Fruit fly (Drosophila melanogaster) whole organism, embryonic: Measurements from ENCODE around the gene CG16953.

Experiments used
- Aef1 ChIP-seq: fragments of 200-800 bp; sonication (Bioruptor generic); IDR thresholded peaks from 3 replicates; pipeline ENCODE4 v1.3.6; 2022; ENCODE audit warnings: missing biosample characterization, missing genetic modification characterization
- Antp ChIP-seq: fragments of 200-800 bp; sonication (Bioruptor generic); optimal IDR thresholded peaks from 3 replicates; lab custom pipeline; 2016; ENCODE audit warnings: missing biosample characterization, missing genetic modification characterization
- BEAF-32 ChIP-seq: fragments of 200-800 bp; sonication (Bioruptor generic); optimal IDR thresholded peaks from 3 replicates; lab custom pipeline; 2017; ENCODE audit warnings: missing biosample characterization, missing genetic modification characterization, mild to moderate bottlenecking, moderate library complexity, missing genetic modification reagents
- CG10147 ChIP-seq: fragments of 200-800 bp; sonication (Bioruptor generic); optimal IDR thresholded peaks from 2 replicates; lab custom pipeline; 2019; ENCODE audit warnings: missing biosample characterization, mild to moderate bottlenecking, missing genetic modification characterization, moderate library complexity
- CG1024 ChIP-seq: fragments of 200-800 bp; sonication (Bioruptor generic); IDR thresholded peaks from 2 replicates; pipeline ENCODE4 v1.3.6; 2022; ENCODE audit warnings: missing biosample characterization, missing genetic modification characterization
- CG10366 ChIP-seq: fragments of 200-800 bp; sonication (Bioruptor generic); IDR thresholded peaks from 2 replicates; pipeline ENCODE4 v1.3.6; 2022; ENCODE audit warnings: missing biosample characterization, missing genetic modification characterization
- CG10979 ChIP-seq: fragments of 200-800 bp; sonication (Bioruptor generic); optimal IDR thresholded peaks from 2 replicates; lab custom pipeline; 2018; ENCODE audit warnings: missing biosample characterization, mild to moderate bottlenecking, missing genetic modification characterization, moderate library complexity
- CG11247 ChIP-seq: fragments of 200-800 bp; sonication (Bioruptor generic); IDR thresholded peaks from 2 replicates; pipeline ENCODE4 v1.3.6; 2022; ENCODE audit warnings: missing biosample characterization, missing genetic modification characterization
- CG11504 ChIP-seq: fragments of 200-800 bp; sonication (Bioruptor generic); optimal IDR thresholded peaks from 3 replicates; lab custom pipeline; 2019; ENCODE audit warnings: missing biosample characterization, mild to moderate bottlenecking, missing genetic modification characterization, moderate library complexity
- CG1602 ChIP-seq: fragments of 200-800 bp; sonication (Bioruptor generic); optimal IDR thresholded peaks from 3 replicates; lab custom pipeline; 2016; ENCODE audit warnings: missing biosample characterization, missing genetic modification characterization
- CG17328 ChIP-seq: fragments of 200-800 bp; sonication (Bioruptor generic); IDR thresholded peaks from 2 replicates; pipeline ENCODE4 v1.3.6; 2022; ENCODE audit warnings: missing biosample characterization, missing genetic modification characterization
- CG30020 ChIP-seq: fragments of 200-800 bp; optimal IDR thresholded peaks from 2 replicates; lab custom pipeline; 2019; ENCODE audit warnings: missing biosample characterization, mild to moderate bottlenecking, missing genetic modification characterization, moderate library complexity
- CG3847 ChIP-seq: fragments of 200-800 bp; sonication (Bioruptor generic); IDR thresholded peaks from 2 replicates; pipeline ENCODE4 v1.3.6; 2022; ENCODE audit warnings: missing biosample characterization, missing genetic modification characterization
- CG4707 ChIP-seq: fragments of 200-800 bp; sonication (Bioruptor generic); optimal IDR thresholded peaks from 2 replicates; lab custom pipeline; 2018; ENCODE audit warnings: missing biosample characterization, mild to moderate bottlenecking, missing genetic modification characterization, moderate library complexity
- CG6272 ChIP-seq: fragments of 200-800 bp; sonication (Bioruptor generic); IDR thresholded peaks from 2 replicates; pipeline ENCODE4 v1.3.6; 2022; ENCODE audit warnings: missing biosample characterization, missing genetic modification characterization
- CG8281 ChIP-seq: fragments of 200-800 bp; sonication (Bioruptor generic); optimal IDR thresholded peaks from 2 replicates; lab custom pipeline; 2018; ENCODE audit warnings: missing biosample characterization, mild to moderate bottlenecking, missing genetic modification characterization, moderate library complexity
- CG9215 ChIP-seq: fragments of 200-800 bp; sonication (Bioruptor generic); IDR thresholded peaks from 2 replicates; pipeline ENCODE4 v1.3.6; 2022; ENCODE audit warnings: missing biosample characterization, missing genetic modification characterization
- CHES-1-like ChIP-seq: fragments of 200-800 bp; sonication (Bioruptor generic); optimal IDR thresholded peaks from 2 replicates; lab custom pipeline; 2016; ENCODE audit warnings: missing biosample characterization, missing genetic modification characterization
- Dll ChIP-seq: fragments of 200-800 bp; sonication (Bioruptor generic); IDR thresholded peaks from 4 replicates; pipeline ENCODE4 v1.3.6; 2022; ENCODE audit warnings: missing biosample characterization, missing genetic modification characterization; ENCODE audit not compliant: partially characterized antibody
- Doc2 ChIP-seq: fragments of 200-800 bp; sonication (Bioruptor generic); IDR thresholded peaks from 2 replicates; pipeline ENCODE4 v1.3.6; 2022; ENCODE audit warnings: missing biosample characterization, missing genetic modification characterization
- E2f2 ChIP-seq: fragments of 200-800 bp; sonication (Bioruptor generic); IDR thresholded peaks from 2 replicates; pipeline ENCODE4 v1.3.6; 2022; ENCODE audit warnings: missing biosample characterization, missing genetic modification characterization
- Fer3 ChIP-seq: fragments of 200-800 bp; sonication (Bioruptor generic); optimal IDR thresholded peaks from 2 replicates; lab custom pipeline; 2018; ENCODE audit warnings: missing biosample characterization, mild to moderate bottlenecking, missing genetic modification characterization, moderate library complexity
- H2.0 ChIP-seq: fragments of 200-800 bp; sonication (Bioruptor generic); IDR thresholded peaks from 2 replicates; pipeline ENCODE4 v1.3.6; 2022; ENCODE audit warnings: missing biosample characterization, missing genetic modification characterization
- Hr51 ChIP-seq, 2 experiments: fragments of 200-800 bp; sonication (Bioruptor generic); optimal IDR thresholded peaks; 2 replicates in 1 of 2; 3 replicates in 1 of 2; lab custom pipeline; 2016 to 2018; ENCODE audit warnings: missing biosample characterization in 2 of 2, missing genetic modification characterization in 2 of 2, mild to moderate bottlenecking in 1 of 2, moderate library complexity in 1 of 2
- Mes4 ChIP-seq: fragments of 200-800 bp; sonication (Bioruptor generic); optimal IDR thresholded peaks from 2 replicates; lab custom pipeline; 2016; ENCODE audit warnings: missing biosample characterization, missing genetic modification characterization
- NK7.1 ChIP-seq: fragments of 200-800 bp; sonication (Bioruptor generic); optimal IDR thresholded peaks from 3 replicates; lab custom pipeline; 2016; ENCODE audit warnings: missing biosample characterization, missing genetic modification characterization
- Pdp1 ChIP-seq, 2 experiments: fragments of 200-800 bp; sonication (Bioruptor generic); optimal IDR thresholded peaks; 3 replicates each; lab custom pipeline; 2016; ENCODE audit warnings: missing biosample characterization in 2 of 2, missing genetic modification characterization in 2 of 2, mild to moderate bottlenecking in 1 of 2, moderate library complexity in 1 of 2
- Ssrp ChIP-seq: fragments of 200-800 bp; sonication (Bioruptor generic); optimal IDR thresholded peaks from 2 replicates; lab custom pipeline; 2018; ENCODE audit warnings: missing biosample characterization, mild to moderate bottlenecking, missing genetic modification characterization, moderate library complexity
- Stat92E ChIP-seq, 3 experiments: fragments of >200 bp in 2 of 3; fragments of 200-800 bp in 1 of 3; sonication (Bioruptor generic) in 1 of 3; optimal IDR thresholded peaks; 2 replicates each; lab custom pipeline; 2017 to 2019; ENCODE audit warnings: missing biosample characterization in 3 of 3, missing genetic modification characterization in 3 of 3, mild to moderate bottlenecking in 1 of 3, moderate library complexity in 1 of 3
- Usf ChIP-seq: fragments of 200-800 bp; sonication (Bioruptor generic); optimal IDR thresholded peaks from 2 replicates; lab custom pipeline; 2017; ENCODE audit warnings: missing genotype, missing biosample characterization, missing genetic modification characterization
- ci ChIP-seq: fragments of 200-800 bp; sonication (Bioruptor generic); IDR thresholded peaks from 3 replicates; pipeline ENCODE4 v1.3.6; 2022; ENCODE audit warnings: missing biosample characterization, missing genetic modification characterization
- dmrt11E ChIP-seq: fragments of 200-800 bp; sonication (Bioruptor generic); optimal IDR thresholded peaks from 3 replicates; lab custom pipeline; 2018; ENCODE audit warnings: missing biosample characterization, mild to moderate bottlenecking, missing genetic modification characterization, moderate library complexity
- exex ChIP-seq: fragments of 200-800 bp; sonication (Bioruptor generic); optimal IDR thresholded peaks from 4 replicates; lab custom pipeline; 2018; ENCODE audit warnings: missing biosample characterization, mild to moderate bottlenecking, missing genetic modification characterization, moderate library complexity
- gfzf ChIP-seq: fragments of 200-800 bp; sonication (Bioruptor generic); optimal IDR thresholded peaks from 2 replicates; lab custom pipeline; 2016; ENCODE audit warnings: missing biosample characterization, mild to moderate bottlenecking, missing genetic modification characterization, moderate library complexity
- grau ChIP-seq: fragments of 200-800 bp; optimal IDR thresholded peaks from 3 replicates; lab custom pipeline; 2019; ENCODE audit warnings: missing biosample characterization, mild to moderate bottlenecking, missing genetic modification characterization, moderate library complexity
- gro ChIP-seq: fragments of 200-800 bp; sonication (Bioruptor generic); optimal IDR thresholded peaks from 2 replicates; lab custom pipeline; 2016; ENCODE audit warnings: missing biosample characterization, missing genetic modification characterization
- gsb ChIP-seq: fragments of 200-800 bp; sonication (Bioruptor generic); IDR thresholded peaks from 2 replicates; pipeline ENCODE4 v1.3.6; 2022; ENCODE audit warnings: missing biosample characterization, missing genetic modification characterization
- h ChIP-seq: fragments of >200 bp; optimal IDR thresholded peaks from 2 replicates; lab custom pipeline; 2017
- mam ChIP-seq: fragments of 200-800 bp; sonication (Bioruptor generic); optimal IDR thresholded peaks from 3 replicates; lab custom pipeline; 2016; ENCODE audit warnings: missing biosample characterization, missing genetic modification characterization
- mirr ChIP-seq: fragments of 200-800 bp; sonication (Bioruptor generic); optimal IDR thresholded peaks from 3 replicates; lab custom pipeline; 2018; ENCODE audit warnings: missing biosample characterization, mild to moderate bottlenecking, missing genetic modification characterization
- nau ChIP-seq: fragments of 200-800 bp; sonication (Bioruptor generic); optimal IDR thresholded peaks from 3 replicates; lab custom pipeline; 2017; ENCODE audit warnings: missing biosample characterization, mild to moderate bottlenecking, missing genetic modification characterization, missing genetic modification reagents
- nerfin-1 ChIP-seq: fragments of 200-800 bp; sonication (Bioruptor generic); optimal IDR thresholded peaks from 3 replicates; lab custom pipeline; 2019; ENCODE audit warnings: missing biosample characterization, mild to moderate bottlenecking, missing genetic modification characterization, moderate library complexity
- org-1 ChIP-seq: fragments of 200-800 bp; sonication (Bioruptor generic); optimal IDR thresholded peaks from 2 replicates; lab custom pipeline; 2017; ENCODE audit warnings: missing biosample characterization, missing genetic modification characterization
- pho ChIP-seq: fragments of 200-800 bp; sonication (Bioruptor generic); optimal IDR thresholded peaks from 2 replicates; lab custom pipeline; 2016; ENCODE audit warnings: missing biosample characterization, missing genetic modification characterization
- prd ChIP-seq, 3 experiments: fragments of >200 bp in 2 of 3; fragments of 200-800 bp in 1 of 3; sonication (Bioruptor generic) in 1 of 3; optimal IDR thresholded peaks in 2 of 3; IDR thresholded peaks in 1 of 3; 2 replicates in 2 of 3; 3 replicates in 1 of 3; pipeline versions ENCODE4 v1.3.6 to Lab custom; 2017 to 2022; ENCODE audit warnings: missing biosample characterization in 1 of 3, missing genetic modification characterization in 1 of 3
- pzg ChIP-seq: fragments of 200-800 bp; sonication (Bioruptor generic); optimal IDR thresholded peaks from 3 replicates; lab custom pipeline; 2018; ENCODE audit warnings: missing biosample characterization, mild to moderate bottlenecking, missing genetic modification characterization, moderate library complexity
- sens ChIP-seq: fragments of 200-800 bp; sonication (Bioruptor generic); peaks from one replicate; lab custom pipeline; 2016; ENCODE audit warnings: missing biosample characterization, missing genetic modification characterization
- stwl ChIP-seq: fragments of 200-800 bp; sonication (Bioruptor generic); optimal IDR thresholded peaks from 3 replicates; lab custom pipeline; 2018; ENCODE audit warnings: missing biosample characterization, mild to moderate bottlenecking, missing genetic modification characterization, moderate library complexity
- sug ChIP-seq: fragments of 200-800 bp; optimal IDR thresholded peaks from 2 replicates; lab custom pipeline; 2019; ENCODE audit warnings: missing biosample characterization, mild to moderate bottlenecking, missing genetic modification characterization, moderate library complexity
- tio ChIP-seq: fragments of 200-800 bp; sonication (Bioruptor generic); optimal IDR thresholded peaks from 2 replicates; lab custom pipeline; 2017; ENCODE audit warnings: missing biosample characterization, missing genetic modification characterization, inconsistent platforms
- zen ChIP-seq: fragments of 200-800 bp; sonication (Bioruptor generic); optimal IDR thresholded peaks from 3 replicates; lab custom pipeline; 2018; ENCODE audit warnings: missing biosample characterization, mild to moderate bottlenecking, missing genetic modification characterization, moderate library complexity

Gene CG16953

DNA sequence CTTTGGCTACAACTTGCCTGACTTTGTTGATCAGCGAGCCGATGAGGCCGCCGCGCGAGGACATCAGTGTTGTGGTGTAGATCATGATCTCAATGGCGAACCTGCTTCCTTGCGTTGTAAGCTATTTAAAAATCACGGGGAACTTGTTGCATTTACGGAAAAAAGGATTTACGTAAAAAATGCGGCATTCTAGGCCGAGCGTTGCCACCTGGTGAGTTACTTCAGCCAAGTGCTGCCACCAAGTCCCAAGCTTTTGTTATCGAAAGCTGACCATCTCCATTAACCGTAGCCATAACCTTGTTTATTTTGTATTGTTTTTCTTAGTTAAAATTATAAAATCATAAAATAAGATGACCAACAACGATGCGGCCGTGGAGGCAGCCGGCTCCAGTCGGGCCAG lies 8.8 kb downstream of the CG16953 start, which contains the start of the genes TFAM and CG5412 (continued):
- no peak for TF ChIP-seq Hr51 (GFP tag; optimal IDR thresholded peaks at IDR 0.05; lab: Kevin White, UChicago)
- TF ChIP-seq CG10147 (GFP tag; lab: Kevin White, UChicago) = no peak
- no peak for TF ChIP-seq nerfin-1 (tag; lab: Kevin White, UChicago)
- TF ChIP-seq CG6272 (GFP tag; lab: Robert Waterston, UW) = no peak
- peak; percentile 55 for TF ChIP-seq stwl
- no peak for TF ChIP-seq dmrt11E (tag; lab: Kevin White, UChicago)
- no peak for TF ChIP-seq Ssrp (tag; lab: Kevin White, UChicago)
- TF ChIP-seq org-1 (GFP tag; lab: Kevin White, UChicago) = no peak
- no peak for TF ChIP-seq grau (tag; lab: Kevin White, UChicago)
- no peak for TF ChIP-seq CG8281 (tag; lab: Kevin White, UChicago)
- TF ChIP-seq Usf (GFP tag; lab: Kevin White, UChicago) = no peak
- peak; percentile 66 for TF ChIP-seq pzg (GFP tag; lab: Kevin White, UChicago)
- no peak for TF ChIP-seq CG4707 (GFP tag; lab: Kevin White, UChicago)
- TF ChIP-seq Stat92E (GFP tag; optimal IDR thresholded peaks at IDR 0.05; lab: Kevin White, UChicago) = peak in 1 of 3 experiments; percentile 49
- TF ChIP-seq CG10979 (tag; lab: Kevin White, UChicago) = no peak
- TF ChIP-seq CG11504 (tag; lab: Kevin White, UChicago) = no peak
- peak; percentile 83 for TF ChIP-seq sens
- TF ChIP-seq CG11247 (GFP tag; lab: Robert Waterston, UW) = no peak
- no peak for TF ChIP-seq CG1602 (GFP tag; lab: Kevin White, UChicago)
- no peak for TF ChIP-seq sug (tag; lab: Kevin White, UChicago)
- TF ChIP-seq Aef1 (GFP tag; lab: Robert Waterston, UW) = no peak
- no peak for TF ChIP-seq pho
- TF ChIP-seq prd (optimal IDR thresholded peaks at IDR 0.05; lab: Kevin White, UChicago) = no peak
- no peak for TF ChIP-seq prd (GFP tag; IDR thresholded peaks at IDR 0.05; lab: Robert Waterston, UW)
- TF ChIP-seq exex (tag; lab: Kevin White, UChicago) = no peak
- TF ChIP-seq CG1024 = no peak
- no peak for TF ChIP-seq H2.0 (GFP tag; lab: Robert Waterston, UW)
- no peak for TF ChIP-seq mirr (GFP tag; lab: Kevin White, UChicago)
- TF ChIP-seq Mes4 (GFP tag; lab: Kevin White, UChicago) = no peak
- TF ChIP-seq mam (GFP tag; lab: Kevin White, UChicago) = no peak
- no peak for TF ChIP-seq CG17328
- no peak for TF ChIP-seq CG30020 (tag; lab: Kevin White, UChicago)
- no peak for TF ChIP-seq gro (GFP tag; lab: Kevin White, UChicago)
- TF ChIP-seq Doc2 (GFP tag; lab: Robert Waterston, UW) = no peak
- TF ChIP-seq E2f2 = peak; percentile 56; the same call in 1 of the 2 replicates
- TF ChIP-seq gfzf (GFP tag; lab: Kevin White, UChicago) = peak; percentile 2
- TF ChIP-seq zen (tag; lab: Kevin White, UChicago) = no peak
- peak; percentile 37; the same call in 1 of the 2 replicates for TF ChIP-seq CG3847 (GFP tag; lab: Robert Waterston, UW)
- peak in 1 of 2 experiments; percentile 91 for TF ChIP-seq Pdp1 (GFP tag; optimal IDR thresholded peaks at IDR 0.05; lab: Kevin White, UChicago)
- 0 out of 3 replicates have a peak, but pooled peaks have one; percentile 9 for TF ChIP-seq ci
- no peak for TF ChIP-seq CG10366
- no peak for TF ChIP-seq CHES-1-like
- TF ChIP-seq Antp = no peak
- TF ChIP-seq h (lab: Kevin White, UChicago) = no peak
- no peak for TF ChIP-seq gsb
- TF ChIP-seq Fer3 (tag; lab: Kevin White, UChicago) = no peak
- no peak for TF ChIP-seq CG9215 (GFP tag; lab: Robert Waterston, UW)
- TF ChIP-seq BEAF-32 = peak; percentile 42
- TF ChIP-seq tio (GFP tag; lab: Kevin White, UChicago) = no peak
- no peak for TF ChIP-seq nau (GFP tag; lab: Kevin White, UChicago)
- no peak for TF ChIP-seq NK7.1 (GFP tag; lab: Kevin White, UChicago)
- TF ChIP-seq Dll (GFP tag; lab: Robert Waterston, UW) = no peak; the same call in 3 of the 4 replicates
